Worm (Caenorhabditis elegans): ENCODE data around the gene nhr-12.

nhr-12 gene

DNA sequence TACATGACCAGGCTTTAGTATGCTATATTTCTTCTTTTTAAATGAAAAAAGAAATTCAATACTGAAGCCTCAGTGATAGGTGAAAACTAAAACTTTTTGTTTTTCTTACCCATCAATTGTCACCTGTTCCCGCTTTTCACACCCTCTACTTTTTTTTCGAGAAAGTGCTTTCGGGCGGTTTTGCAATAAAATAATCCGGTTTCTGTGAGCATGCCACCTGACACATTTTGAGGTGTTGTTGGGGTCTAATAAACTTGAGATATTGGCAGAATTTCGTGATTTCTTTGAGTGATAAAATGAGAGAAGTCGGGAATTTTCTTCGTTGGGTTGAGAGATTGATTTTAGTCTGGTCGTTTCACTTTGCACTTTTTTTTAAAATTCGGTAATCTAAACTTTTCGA lies 23.8 kb downstream of the nhr-12 start:
- TF ChIP-seq unc-62 (GFP tag; optimal IDR thresholded peaks at IDR 0.05): no peak

DNA sequence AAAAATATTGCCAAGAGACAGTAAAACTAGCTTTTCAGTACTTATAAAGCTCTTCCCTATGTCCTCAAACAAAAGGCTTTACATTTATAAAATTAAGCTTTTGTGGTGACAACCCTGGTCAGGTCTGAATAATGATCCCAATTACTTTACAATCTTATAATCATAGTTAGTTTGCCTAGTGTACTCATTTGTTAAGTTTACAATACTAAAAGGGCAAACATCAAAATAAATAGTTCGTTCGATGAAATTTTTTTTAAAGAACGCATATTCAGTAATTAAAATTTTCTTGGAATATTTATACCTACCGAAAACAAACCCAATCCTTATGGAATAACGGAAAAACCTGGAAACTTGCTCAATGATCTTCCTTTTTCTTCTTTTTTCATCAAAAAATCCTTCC lies 25.1 kb downstream of the nhr-12 start:
- no peak for TF ChIP-seq unc-62 (GFP tag; optimal IDR thresholded peaks at IDR 0.05)

DNA sequence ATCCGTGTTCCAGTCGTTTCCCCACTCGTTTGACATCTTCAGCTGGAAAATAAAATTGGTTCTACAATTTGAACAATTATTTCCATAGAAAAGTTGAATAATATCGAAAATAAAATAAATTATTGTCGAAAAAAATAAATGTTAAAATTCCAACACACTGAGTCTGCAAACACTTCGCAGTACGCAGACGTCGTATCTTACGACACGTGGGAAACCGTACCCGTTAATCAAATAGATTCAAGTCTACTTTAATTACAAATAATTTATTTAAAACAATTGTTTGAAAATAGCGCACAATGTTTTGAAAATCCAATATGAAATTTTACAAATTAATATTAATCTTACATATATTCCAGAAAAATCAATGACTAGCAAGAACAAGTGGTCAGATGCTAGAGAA lies 29.0 kb downstream of the nhr-12 start, which contains the start of gene yif-1:
yif-1 (minus strand) TSS at position 42 of the 400 bp plus-strand sequence.
- TF ChIP-seq unc-62 (GFP tag; optimal IDR thresholded peaks at IDR 0.05): no peak

DNA sequence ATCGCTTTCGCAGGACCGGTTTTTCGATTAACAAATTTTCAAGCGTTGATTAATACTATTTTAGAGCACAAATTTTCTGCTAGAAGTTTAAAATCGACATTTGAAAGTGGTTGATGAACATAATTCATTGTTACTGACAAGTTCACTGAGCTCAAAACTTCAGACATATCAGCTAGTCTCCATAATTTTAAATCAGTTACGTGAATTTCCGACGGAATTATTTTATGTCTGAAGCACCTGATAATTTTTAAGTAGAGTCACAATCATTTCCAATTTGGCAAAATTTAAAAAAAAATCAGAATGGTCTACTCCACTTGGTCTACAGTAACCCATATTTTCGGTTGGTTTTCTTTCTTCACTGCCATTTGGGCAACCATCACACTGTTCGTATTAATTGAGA lies 32.0 kb downstream of the nhr-12 start, which contains the start of gene str-118:
str-118 (plus strand) TSS at position 301 of the 400 bp plus-strand sequence.
- no peak for TF ChIP-seq unc-62 (GFP tag; optimal IDR thresholded peaks at IDR 0.05)

DNA sequence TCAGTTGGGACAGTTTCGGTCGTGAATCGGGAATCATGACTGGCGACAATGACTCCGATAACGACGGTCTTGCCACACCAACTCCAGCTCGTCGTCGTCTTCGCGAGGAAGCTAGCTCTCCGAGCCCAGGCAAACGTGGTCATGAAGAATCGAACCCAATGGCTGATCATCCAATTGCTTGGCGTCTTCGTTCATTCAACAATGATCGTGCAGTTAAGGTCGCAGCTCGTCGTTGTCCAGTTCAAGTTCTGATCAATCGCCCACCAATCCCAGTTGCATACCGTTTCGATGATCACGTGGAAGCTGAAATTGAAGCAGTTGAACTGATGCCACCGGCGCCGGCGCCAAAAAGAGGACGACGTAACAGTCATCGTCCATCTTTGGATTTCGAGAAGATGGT lies 36.7 kb downstream of the nhr-12 start:
- TF ChIP-seq unc-62 (GFP tag; optimal IDR thresholded peaks at IDR 0.05): no peak

DNA sequence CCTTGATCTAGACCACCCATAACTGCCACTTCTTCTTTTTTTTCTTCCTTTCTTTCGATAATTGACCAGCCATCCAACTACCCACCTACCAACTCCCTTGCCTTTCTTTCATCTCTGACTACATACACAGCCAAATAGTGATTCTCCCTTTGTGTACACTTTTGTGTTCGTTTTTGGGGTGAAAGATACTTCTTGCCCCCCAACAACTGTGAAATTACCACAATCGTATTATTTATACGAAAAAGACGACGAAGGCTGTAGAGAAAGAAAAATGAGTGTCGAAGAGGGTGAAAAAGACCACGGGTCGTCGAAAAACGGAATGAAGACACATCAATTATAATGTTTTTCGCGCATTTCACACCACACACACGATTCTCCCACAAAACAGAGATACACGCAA lies 37.3 kb downstream of the nhr-12 start:
- no peak for TF ChIP-seq unc-62 (GFP tag; optimal IDR thresholded peaks at IDR 0.05)

DNA sequence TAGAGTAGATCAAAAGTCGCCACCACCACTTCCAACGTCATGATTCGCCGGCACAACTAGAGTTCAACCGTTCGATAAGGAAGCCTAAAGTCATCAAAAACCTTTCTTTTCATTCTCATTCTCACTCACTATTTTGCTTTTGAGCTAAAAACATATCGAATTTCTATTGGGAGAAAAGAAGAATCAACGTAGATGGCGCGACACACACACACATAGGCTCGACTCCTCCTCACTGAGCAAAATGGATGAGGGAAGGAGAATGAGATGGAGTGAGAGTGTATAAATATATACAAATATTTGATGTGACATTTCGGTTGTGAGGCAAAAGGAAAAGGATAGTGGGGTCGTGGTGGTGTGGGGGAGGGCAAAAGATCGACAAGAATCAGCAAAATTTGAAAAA lies 39.1 kb downstream of the nhr-12 start:
- TF ChIP-seq unc-62 (GFP tag; optimal IDR thresholded peaks at IDR 0.05): no peak

DNA sequence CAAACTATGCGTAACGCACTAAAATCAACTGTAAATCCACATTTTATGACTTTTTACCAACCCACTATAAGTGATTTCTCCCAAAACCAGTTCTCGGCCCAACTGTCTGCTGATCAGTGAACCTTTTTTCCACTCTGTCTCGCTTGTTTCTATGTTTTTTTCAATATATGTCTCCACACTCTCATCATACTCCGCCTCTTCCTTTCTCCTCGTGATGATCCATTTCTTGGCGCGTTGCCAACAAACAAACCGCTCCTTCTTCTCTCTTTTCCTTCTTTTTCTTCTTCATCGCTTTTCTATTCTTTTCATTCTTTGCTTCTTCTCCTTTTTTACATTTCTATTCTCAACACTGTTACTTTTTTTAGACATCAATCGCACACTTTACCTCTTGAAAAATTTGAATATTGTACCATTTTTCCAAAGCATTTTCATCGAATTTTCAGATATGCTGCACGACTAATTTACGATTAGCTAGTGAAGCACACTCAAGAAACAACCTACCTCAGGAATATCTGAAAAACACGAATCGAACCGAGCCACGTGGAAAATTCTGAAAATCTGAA lies 40.5 kb downstream of the nhr-12 start, which contains the start of gene T06E8.8:
T06E8.8 (plus strand) TSS at position 513 of the 563 bp plus-strand sequence.
- no peak for TF ChIP-seq unc-62 (GFP tag; optimal IDR thresholded peaks at IDR 0.05)

DNA sequence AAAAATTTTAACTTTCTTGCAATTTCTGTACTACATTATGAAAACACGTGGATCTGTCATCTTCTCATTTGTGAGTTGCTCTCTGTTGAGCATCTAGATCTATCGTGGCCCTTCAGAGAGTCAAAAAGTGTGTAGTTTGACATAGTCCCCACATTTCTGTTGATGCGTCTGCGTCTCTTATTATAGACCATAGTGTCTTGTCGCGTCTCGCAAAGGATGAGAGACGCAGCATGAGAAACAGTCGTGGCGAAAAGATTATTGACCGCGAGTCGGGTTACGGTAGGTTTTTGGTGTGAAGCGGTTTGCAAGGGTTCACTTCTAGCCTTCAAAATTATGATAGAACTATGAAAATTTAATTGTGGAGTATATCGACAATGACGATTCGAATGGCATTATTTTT lies 41.6 kb downstream of the nhr-12 start:
- TF ChIP-seq unc-62 (GFP tag; optimal IDR thresholded peaks at IDR 0.05): no peak

DNA sequence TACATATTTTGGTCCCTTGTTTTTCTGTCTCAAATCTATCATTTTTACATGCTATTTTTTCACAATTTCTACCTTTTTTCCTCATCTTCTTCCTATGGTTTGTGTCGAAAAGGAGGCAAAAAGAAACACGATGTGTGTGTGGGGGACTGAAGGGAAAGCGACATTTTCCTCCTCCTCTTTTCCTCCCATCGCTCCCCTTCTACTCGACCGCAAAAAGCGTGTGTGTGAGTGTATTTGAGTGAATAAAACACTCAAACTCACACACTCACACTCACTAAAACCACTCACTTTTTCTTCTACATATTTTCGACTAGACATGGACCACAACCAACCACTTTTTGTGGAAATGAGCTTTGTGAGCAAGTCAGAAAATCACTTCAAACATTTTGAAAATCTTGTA lies 42.4 kb downstream of the nhr-12 start:
- no peak for TF ChIP-seq unc-62 (GFP tag; optimal IDR thresholded peaks at IDR 0.05)

DNA sequence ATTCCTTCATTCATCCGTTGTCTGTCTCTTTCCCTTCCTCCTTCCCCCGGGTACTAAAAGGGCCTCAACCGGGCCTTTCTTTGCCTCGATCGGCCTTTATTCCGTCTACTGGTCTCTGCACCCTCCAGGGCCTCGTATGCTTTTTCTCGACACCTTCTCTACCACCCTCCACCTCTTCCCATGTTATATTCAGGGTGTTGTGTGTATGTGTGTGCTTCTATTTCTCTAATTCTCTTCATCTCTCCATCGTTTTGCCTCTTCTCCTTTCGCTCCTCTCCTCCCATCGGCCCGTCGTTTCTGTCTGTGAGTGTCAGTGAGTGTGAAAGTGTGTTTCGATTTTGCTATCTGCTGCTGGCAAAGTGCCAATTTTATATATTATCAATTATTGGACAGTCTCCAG lies 44.0 kb downstream of the nhr-12 start:
- no peak for TF ChIP-seq unc-62 (GFP tag; optimal IDR thresholded peaks at IDR 0.05)

DNA sequence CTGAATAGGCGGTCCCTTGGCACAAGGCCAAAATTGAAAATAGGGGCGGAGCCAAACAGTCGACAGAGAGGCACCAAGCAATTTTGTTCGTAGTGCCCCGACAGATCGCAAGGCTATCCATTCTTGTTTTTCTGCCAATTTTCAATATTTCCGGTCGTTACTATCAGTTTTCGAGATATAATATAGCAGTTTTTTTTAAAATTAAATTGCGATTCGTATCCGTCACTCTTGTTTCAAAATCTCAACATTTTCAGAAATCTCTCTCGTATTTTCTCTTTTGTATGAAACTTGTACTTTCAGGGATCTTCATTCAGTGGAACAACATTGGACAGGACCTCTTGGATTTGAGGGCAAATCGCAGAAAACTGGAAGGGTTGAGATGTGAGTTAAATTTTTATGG lies 46.8 kb downstream of the nhr-12 start, which contains the start of gene F57A8.1:
F57A8.1 (plus strand) TSS at position 301 of the 400 bp plus-strand sequence.
- TF ChIP-seq unc-62 (GFP tag; optimal IDR thresholded peaks at IDR 0.05): no peak

DNA sequence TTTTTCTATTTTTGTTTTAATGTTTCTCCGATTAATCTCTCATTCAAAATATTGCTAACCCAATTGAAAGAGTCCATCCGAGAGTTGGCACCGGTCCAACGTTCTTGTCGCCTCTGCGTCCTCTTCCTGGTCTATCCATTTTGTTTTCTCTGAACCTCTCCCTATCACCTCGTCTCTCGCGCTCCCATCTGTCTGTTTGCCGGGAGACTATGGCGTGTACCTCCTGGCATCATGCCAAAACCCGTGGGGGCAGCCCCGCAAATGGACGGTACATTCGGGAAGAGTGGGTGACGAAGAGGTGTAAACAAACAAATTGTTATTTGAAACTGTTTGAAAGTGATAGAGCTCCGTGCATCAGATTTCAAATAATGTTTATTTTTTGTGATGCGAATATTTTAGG lies 47.6 kb downstream of the nhr-12 start, which contains the start of gene T06E8.2:
T06E8.2 (minus strand) TSS at position 139 of the 400 bp plus-strand sequence.
- TF ChIP-seq unc-62 (GFP tag; optimal IDR thresholded peaks at IDR 0.05): no peak

DNA sequence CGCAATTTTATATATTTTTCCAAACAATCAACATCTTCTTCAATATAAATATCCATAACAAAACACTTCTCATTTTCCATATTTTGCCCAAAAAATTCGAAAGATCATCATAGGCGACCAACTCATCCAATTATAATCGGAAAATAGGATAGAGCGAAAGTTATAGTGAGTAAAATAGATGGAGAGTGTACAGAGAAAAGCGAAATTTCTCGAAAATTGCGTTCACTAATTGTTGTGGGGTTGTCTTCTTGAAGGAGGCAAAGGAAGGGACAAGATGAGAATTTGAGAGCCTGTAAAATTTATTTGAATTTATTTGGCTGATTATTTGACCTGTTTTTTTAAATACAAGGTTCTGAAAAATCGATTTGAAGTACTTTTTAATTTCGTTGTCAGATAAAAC lies 48.3 kb downstream of the nhr-12 start:
- TF ChIP-seq unc-62 (GFP tag; optimal IDR thresholded peaks at IDR 0.05): no peak

Data from whole organism, dauer.